Fruit fly (Drosophila melanogaster): ENCODE results near the gene Srrm1.

Srrm1 gene

DNA sequence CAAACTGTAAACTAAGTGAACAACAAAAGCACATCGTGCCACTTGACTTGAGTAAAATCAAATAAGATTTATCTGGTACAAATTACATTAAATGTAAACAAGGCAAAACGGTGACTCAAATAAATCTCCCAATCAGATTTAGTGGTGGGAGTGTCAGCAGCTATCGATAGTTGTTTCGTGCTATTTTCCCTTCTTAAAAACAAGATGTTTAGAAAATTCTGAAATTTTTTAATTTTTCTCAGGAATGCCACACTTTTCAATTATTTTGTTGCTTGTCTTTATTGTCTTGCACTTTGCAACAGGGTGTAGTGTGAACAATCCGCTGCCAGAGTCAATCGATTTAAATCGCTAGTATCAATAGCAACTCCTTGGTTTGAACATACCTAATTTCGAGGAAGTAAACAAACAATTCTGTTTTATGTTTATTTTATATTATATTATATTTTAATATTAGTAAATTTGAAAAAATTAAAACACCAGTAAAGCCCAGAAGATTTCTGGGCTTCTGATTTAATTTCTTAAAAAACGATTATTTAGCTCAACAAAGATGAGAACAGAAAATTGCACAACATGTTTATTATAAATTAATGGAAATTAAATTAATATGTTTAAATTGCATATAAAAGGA, 21.3 kb upstream of the Srrm1 start, which contains the start of gene MICAL-like (continued):
- TF ChIP-seq wdn (GFP tag; IDR thresholded peaks at IDR 0.05) (no peak), Xbp1 (GFP tag; optimal IDR thresholded peaks at IDR 0.05) (peak; percentile 21), Rx (GFP tag; IDR thresholded peaks at IDR 0.05) (no peak), Camta (GFP tag; optimal IDR thresholded peaks at IDR 0.05) (peak; percentile 10), NK7.1 (GFP tag; optimal IDR thresholded peaks at IDR 0.05) (no peak), esg (GFP tag; conservative IDR thresholded peaks at IDR 0.05) (no peak), CG6791 (GFP tag; IDR thresholded peaks at IDR 0.05; ENCODE audit: partially characterized antibody) (peak; percentile 77), chn (GFP tag; optimal IDR thresholded peaks at IDR 0.05) (peak; percentile 5), mirr (GFP tag; optimal IDR thresholded peaks at IDR 0.05) (no peak), Mad (GFP tag; optimal IDR thresholded peaks at IDR 0.05) (no peak), sna (GFP tag; IDR thresholded peaks at IDR 0.05; ENCODE audit: partially characterized antibody) (peak; percentile 91), zen2 (GFP tag; IDR thresholded peaks at IDR 0.05; ENCODE audit: partially characterized antibody) (peak; percentile 85), CG7271 (tag; optimal IDR thresholded peaks at IDR 0.05) (no peak), CG8478 (optimal IDR thresholded peaks at IDR 0.05) (no peak), CG11398 (GFP tag; optimal IDR thresholded peaks at IDR 0.05) (no peak), usp (GFP tag; optimal IDR thresholded peaks at IDR 0.05) (no peak), CG12942 (GFP tag; optimal IDR thresholded peaks at IDR 0.05) (no peak), scrt (GFP tag; optimal IDR thresholded peaks at IDR 0.05) (no peak), dysf (GFP tag; IDR thresholded peaks at IDR 0.05) (no peak), CG7745 (tag; optimal IDR thresholded peaks at IDR 0.05) (no peak), CG17359 (tag; optimal IDR thresholded peaks at IDR 0.05) (no peak), Atf-2 (GFP tag; optimal IDR thresholded peaks at IDR 0.05) (no peak), Sin3A (optimal IDR thresholded peaks at IDR 0.05) (no peak), sd (tag; optimal IDR thresholded peaks at IDR 0.05) (no peak), CG4707 (GFP tag; optimal IDR thresholded peaks at IDR 0.05) (no peak), CG10366 (GFP tag; IDR thresholded peaks at IDR 0.05) (no peak), CG13296 (GFP tag; optimal IDR thresholded peaks at IDR 0.05) (no peak), luna (GFP tag; optimal IDR thresholded peaks at IDR 0.05) (no peak), phol (tag; optimal IDR thresholded peaks at IDR 0.05) (no peak), croc (GFP tag; conservative IDR thresholded peaks at IDR 0.05) (no peak), org-1 (GFP tag; optimal IDR thresholded peaks at IDR 0.05) (no peak), Meics (GFP tag; optimal IDR thresholded peaks at IDR 0.05) (no peak), tgo (GFP tag; IDR thresholded peaks at IDR 0.05) (no peak; the same call in 2 of the 3 replicates), da (GFP tag; optimal IDR thresholded peaks at IDR 0.05) (no peak), Dek (tag; optimal IDR thresholded peaks at IDR 0.05) (no peak), CG14860 (GFP tag; IDR thresholded peaks at IDR 0.05; ENCODE audit: partially characterized antibody) (peak; percentile 77), Med (GFP tag) (peak; percentile 87), Spps (tag; optimal IDR thresholded peaks at IDR 0.05) (no peak), odd (GFP tag; optimal IDR thresholded peaks at IDR 0.05) (no peak), CG2120 (GFP tag; optimal IDR thresholded peaks at IDR 0.05) (peak; percentile 33), bcd (GFP tag; optimal IDR thresholded peaks at IDR 0.05) (no peak), CG10267 (tag; optimal IDR thresholded peaks at IDR 0.05) (no peak), D19A (tag; optimal IDR thresholded peaks at IDR 0.05) (no peak), CG2199 (GFP tag; IDR thresholded peaks at IDR 0.05) (no peak), CG9797 (GFP tag; optimal IDR thresholded peaks at IDR 0.05) (no peak), CG16863 (GFP tag; optimal IDR thresholded peaks at IDR 0.05) (no peak), dan (GFP tag; IDR thresholded peaks at IDR 0.05) (no peak), CG5953 (GFP tag; IDR thresholded peaks at IDR 0.05) (no peak), CG8924 (tag; optimal IDR thresholded peaks at IDR 0.05) (no peak), kay (GFP tag; optimal IDR thresholded peaks at IDR 0.05) (peak; percentile 79), zfh1 (GFP tag; IDR thresholded peaks at IDR 0.05) (no peak), Mes4 (GFP tag; optimal IDR thresholded peaks at IDR 0.05) (no peak)
